Worm (Caenorhabditis elegans) whole organism, L2 larva: ENCODE data around the gene C07B5.2.

Source experiments
- C34F6.9 ChIP-seq: fragments of 150-350 bp; optimal IDR thresholded peaks from 2 replicates; lab custom pipeline; 2014; ENCODE audit warnings: missing biosample characterization, missing genetic modification characterization
- F13H6.1 ChIP-seq: sonication (generic microtip); optimal IDR thresholded peaks from 2 replicates; lab custom pipeline; 2016; ENCODE audit warnings: missing genetic modification characterization, missing compliant biosample characterization
- Y55F3AM.14 ChIP-seq: fragments of 200-800 bp; sonication (Bioruptor generic); optimal IDR thresholded peaks from 2 replicates; lab custom pipeline; 2018; ENCODE audit warnings: mild to moderate bottlenecking, missing genetic modification characterization, missing compliant biosample characterization
- ZK546.5 ChIP-seq: sonication (generic microtip); optimal IDR thresholded peaks from 2 replicates; lab custom pipeline; 2017; ENCODE audit warnings: missing biosample characterization, missing genetic modification characterization
- aly-2 ChIP-seq: fragments of 150-350 bp; optimal IDR thresholded peaks from 2 replicates; lab custom pipeline; 2014; ENCODE audit warnings: missing biosample characterization, missing genetic modification characterization
- ama-1 ChIP-seq: fragments of 150-350 bp; optimal IDR thresholded peaks from 2 replicates; lab custom pipeline; 2018; ENCODE audit warnings: inconsistent platforms
- blmp-1 ChIP-seq: sonication (generic microtip); optimal IDR thresholded peaks from 2 replicates; lab custom pipeline; 2017; ENCODE audit warnings: missing genetic modification characterization, mild to moderate bottlenecking, missing compliant biosample characterization, antibody characterized with exemption, moderate library complexity; ENCODE audit not compliant: insufficient read depth
- ceh-82 ChIP-seq: fragments of 150-350 bp; optimal IDR thresholded peaks from 2 replicates; lab custom pipeline; 2014; ENCODE audit warnings: missing biosample characterization, missing genetic modification characterization
- crh-2 ChIP-seq: sonication (generic microtip); optimal IDR thresholded peaks from 2 replicates; lab custom pipeline; 2017; ENCODE audit warnings: missing biosample characterization, missing genetic modification characterization
- egl-27 ChIP-seq: sonication (generic microtip); optimal IDR thresholded peaks from 3 replicates; lab custom pipeline; 2017; ENCODE audit warnings: missing biosample characterization, missing genetic modification reagents, missing genetic modification characterization
- elt-1 ChIP-seq: fragments of 150-350 bp; optimal IDR thresholded peaks from 2 replicates; lab custom pipeline; 2014; ENCODE audit warnings: missing biosample characterization, missing genetic modification characterization
- fos-1 ChIP-seq: fragments of 150-350 bp; optimal IDR thresholded peaks from 2 replicates; lab custom pipeline; 2014; ENCODE audit warnings: missing biosample characterization, missing genetic modification characterization
- gmeb-1 ChIP-seq: fragments of 150-350 bp; optimal IDR thresholded peaks from 2 replicates; lab custom pipeline; 2014; ENCODE audit warnings: missing biosample characterization, missing genetic modification characterization
- lin-11 ChIP-seq: fragments of 150-350 bp; sonication (generic microtip); optimal IDR thresholded peaks from 2 replicates; lab custom pipeline; 2014; ENCODE audit warnings: missing biosample characterization, missing genetic modification characterization, inconsistent platforms, mixed read lengths
- lin-13 ChIP-seq: fragments of 150-350 bp; optimal IDR thresholded peaks from 2 replicates; lab custom pipeline; 2014; ENCODE audit warnings: missing biosample characterization, missing genetic modification reagents, missing genetic modification characterization
- lin-39 ChIP-seq: fragments of 150-350 bp; optimal IDR thresholded peaks from 2 replicates; lab custom pipeline; 2014; ENCODE audit warnings: missing biosample characterization, missing genetic modification reagents, missing genetic modification characterization
- lsy-2 ChIP-seq, 2 experiments: fragments of 150-350 bp in 1 of 2; sonication (generic microtip) in 1 of 2; optimal IDR thresholded peaks; 2 replicates each; lab custom pipeline; 2014 to 2017; ENCODE audit warnings: missing biosample characterization in 2 of 2, missing genetic modification characterization in 2 of 2
- mab-5 ChIP-seq: fragments of 150-350 bp; optimal IDR thresholded peaks from 2 replicates; lab custom pipeline; 2014; ENCODE audit warnings: missing biosample characterization, missing genetic modification characterization
- mbf-1 ChIP-seq: sonication (generic microtip); optimal IDR thresholded peaks from 2 replicates; lab custom pipeline; 2017; ENCODE audit warnings: missing biosample characterization, missing genetic modification characterization
- mdl-1 ChIP-seq, 2 experiments: fragments of 150-350 bp in 1 of 2; sonication (generic microtip) in 1 of 2; optimal IDR thresholded peaks; 2 replicates each; lab custom pipeline; 2017; ENCODE audit warnings: missing biosample characterization in 2 of 2, missing genetic modification characterization in 2 of 2
- nhr-12 ChIP-seq: fragments of 150-350 bp; optimal IDR thresholded peaks from 2 replicates; lab custom pipeline; 2014; ENCODE audit warnings: missing biosample characterization, missing genetic modification characterization
- nhr-129 ChIP-seq: fragments of 150-350 bp; optimal IDR thresholded peaks from 2 replicates; lab custom pipeline; 2014; ENCODE audit warnings: missing biosample characterization, missing genetic modification characterization
- nhr-21 ChIP-seq: fragments of 150-350 bp; optimal IDR thresholded peaks from 2 replicates; lab custom pipeline; 2014; ENCODE audit warnings: missing biosample characterization, missing genetic modification characterization
- nhr-237 ChIP-seq: fragments of 150-350 bp; optimal IDR thresholded peaks from 2 replicates; lab custom pipeline; 2014; ENCODE audit warnings: missing biosample characterization, missing genetic modification characterization
- nhr-25 ChIP-seq: fragments of 150-350 bp; sonication (generic microtip); optimal IDR thresholded peaks from 3 replicates; lab custom pipeline; 2014; ENCODE audit warnings: missing biosample characterization, missing genetic modification characterization
- nhr-6 ChIP-seq: fragments of 150-350 bp; optimal IDR thresholded peaks from 2 replicates; lab custom pipeline; 2014; ENCODE audit warnings: missing biosample characterization, missing genetic modification characterization
- nhr-77 ChIP-seq: fragments of 150-350 bp; optimal IDR thresholded peaks from 2 replicates; lab custom pipeline; 2014; ENCODE audit warnings: missing biosample characterization, missing genetic modification characterization
- peb-1 ChIP-seq: fragments of 150-350 bp; optimal IDR thresholded peaks from 2 replicates; lab custom pipeline; 2014; ENCODE audit warnings: missing biosample characterization, missing genetic modification characterization
- skn-1 ChIP-seq: sonication (generic microtip); optimal IDR thresholded peaks from 2 replicates; lab custom pipeline; 2017; ENCODE audit warnings: missing biosample characterization, missing genetic modification characterization
- sma-3 ChIP-seq: sonication (generic microtip); optimal IDR thresholded peaks from 2 replicates; lab custom pipeline; 2016; ENCODE audit warnings: missing genetic modification reagents, missing genetic modification characterization, missing compliant biosample characterization
- sma-9 ChIP-seq, 2 experiments: fragments of 150-350 bp in 1 of 2; sonication (generic microtip) in 1 of 2; optimal IDR thresholded peaks; 2 replicates each; lab custom pipeline; 2014 to 2016; ENCODE audit warnings: missing genetic modification characterization in 2 of 2, mild to moderate bottlenecking in 1 of 2, missing biosample characterization in 1 of 2, missing compliant biosample characterization in 1 of 2, missing genetic modification reagents in 1 of 2, moderate library complexity in 1 of 2
- unc-55 ChIP-seq: fragments of 150-350 bp; sonication (generic microtip); optimal IDR thresholded peaks from 3 replicates; lab custom pipeline; 2014; ENCODE audit warnings: missing biosample characterization, missing genetic modification reagents, missing genetic modification characterization
- unc-62 ChIP-seq: fragments of 150-350 bp; optimal IDR thresholded peaks from 2 replicates; lab custom pipeline; 2014; ENCODE audit warnings: missing biosample characterization, missing genetic modification reagents, missing genetic modification characterization

The C07B5.2 gene

ce11 chrX:9543352-9543751 lies 26.3 kb upstream of the C07B5.2 start, which contains the start of gene F49E2.5:
TSS of gene F49E2.5 (plus strand) at chrX:9543652.
- TF ChIP-seq C34F6.9 (tag; lab: Kevin White, UChicago) (no peak), F13H6.1 (peak; percentile 5)

DNA sequence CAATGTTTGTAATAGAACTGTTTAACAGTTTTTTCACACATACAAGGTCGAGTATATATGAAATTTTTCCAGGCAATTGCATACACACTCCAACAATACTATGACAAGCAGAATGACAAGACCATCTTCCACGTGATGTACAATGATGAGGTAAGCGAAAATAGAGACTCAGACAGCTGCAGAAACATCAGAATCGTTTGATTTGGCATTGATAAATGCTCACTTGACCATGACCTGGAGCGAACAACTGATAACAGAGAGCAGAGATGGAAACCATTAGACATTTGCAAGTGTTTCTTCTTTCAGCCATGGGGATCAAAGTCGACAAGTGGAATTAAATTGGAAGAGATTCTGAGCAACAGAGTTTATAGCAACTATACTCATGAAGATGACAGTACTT lies 23.5 kb upstream of the C07B5.2 start:
- TF ChIP-seq Y55F3AM.14 (GFP tag; lab: Kevin White, UChicago) (no peak), egl-27 (tag; lab: Kevin White, UChicago) (no peak), mbf-1 (tag; lab: Kevin White, UChicago) (no peak), F13H6.1 (peak; percentile 61), ZK546.5 (tag; lab: Kevin White, UChicago) (no peak), fos-1 (peak; percentile 94), sma-9 (GFP tag; optimal IDR thresholded peaks at IDR 0.05; lab: Kevin White, UChicago) (peak; percentile 90), sma-9 (tag; optimal IDR thresholded peaks at IDR 0.05; lab: Kevin White, UChicago) (no peak), elt-1 (tag; lab: Kevin White, UChicago) (no peak), nhr-129 (tag; lab: Kevin White, UChicago) (peak; percentile 51), blmp-1 (no peak), unc-62 (GFP tag; lab: Kevin White, UChicago) (no peak), gmeb-1 (peak; percentile 18), nhr-21 (tag; lab: Kevin White, UChicago) (no peak), crh-2 (tag; lab: Kevin White, UChicago) (peak; percentile 79), nhr-12 (no peak), mab-5 (no peak), mdl-1 (tag; optimal IDR thresholded peaks at IDR 0.05; lab: Kevin White, UChicago) (peak in 1 of 2 experiments; percentile 44), sma-3 (GFP tag; lab: Kevin White, UChicago) (peak; percentile 49)

ce11 chrX:9539294-9540030 lies 22.5 kb upstream of the C07B5.2 start, which contains the start of gene nuc-1:
TSS of gene nuc-1 (plus strand) at chrX:9539905.
- peak; percentile 69 for TF ChIP-seq fos-1
- TF ChIP-seq sma-3 (GFP tag; lab: Kevin White, UChicago), result no peak
- no peak for TF ChIP-seq peb-1 (tag; lab: Kevin White, UChicago)
- no peak for TF ChIP-seq lsy-2 (tag; optimal IDR thresholded peaks at IDR 0.05; lab: Kevin White, UChicago)
- TF ChIP-seq nhr-12, result no peak

DNA sequence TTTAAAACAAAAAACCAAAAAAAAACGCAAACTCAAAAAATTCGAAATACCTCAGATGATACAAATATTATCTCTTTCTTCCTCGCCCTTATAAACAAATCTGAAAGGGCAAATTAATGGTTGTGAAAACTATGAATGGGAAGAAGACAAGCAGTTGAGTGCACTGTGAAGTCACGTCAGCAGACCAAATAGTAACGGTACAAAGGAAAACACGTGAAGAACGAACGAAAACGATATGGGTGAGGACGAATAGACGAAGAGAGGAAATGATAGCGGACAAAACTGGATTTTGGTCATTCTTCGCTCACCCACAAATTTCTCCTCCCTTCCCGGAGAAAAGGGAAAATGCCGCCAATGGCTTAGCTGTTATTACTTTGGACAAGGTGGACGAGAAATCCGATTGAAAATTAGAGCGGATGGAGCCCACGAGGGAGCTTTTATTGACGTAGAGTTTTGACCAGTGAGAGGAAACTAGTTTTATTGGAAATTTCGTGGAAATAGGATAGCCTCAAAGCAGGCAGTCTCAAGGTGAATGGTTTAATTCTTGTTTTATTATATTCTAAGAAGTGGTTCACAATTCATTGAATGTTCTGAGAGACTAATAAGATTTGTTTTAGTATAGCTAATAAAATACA lies 20.6 kb upstream of the C07B5.2 start:
- TF ChIP-seq ceh-82 (no peak), nhr-129 (tag; lab: Kevin White, UChicago) (peak; percentile 54), nhr-21 (tag; lab: Kevin White, UChicago) (peak; percentile 31), ZK546.5 (tag; lab: Kevin White, UChicago) (no peak), sma-9 (GFP tag; optimal IDR thresholded peaks at IDR 0.05; lab: Kevin White, UChicago) (peak; percentile 67), sma-9 (tag; optimal IDR thresholded peaks at IDR 0.05; lab: Kevin White, UChicago) (no peak), crh-2 (tag; lab: Kevin White, UChicago) (peak; percentile 62), blmp-1 (peak; percentile 84), nhr-25 (tag; lab: Kevin White, UChicago) (peak; percentile 73), gmeb-1 (no peak), F13H6.1 (no peak), nhr-237 (tag; lab: Kevin White, UChicago) (no peak), nhr-77 (tag; lab: Kevin White, UChicago) (no peak), lin-11 (tag; lab: Kevin White, UChicago) (no peak), Y55F3AM.14 (GFP tag; lab: Kevin White, UChicago) (no peak), sma-3 (GFP tag; lab: Kevin White, UChicago) (peak; percentile 30), skn-1 (tag; lab: Kevin White, UChicago) (no peak), nhr-6 (no peak), unc-55 (GFP tag; lab: Kevin White, UChicago) (no peak), aly-2 (no peak), lin-39 (tag; lab: Kevin White, UChicago) (no peak), lin-13 (GFP tag; lab: Kevin White, UChicago) (no peak), mab-5 (no peak), unc-62 (GFP tag; lab: Kevin White, UChicago) (no peak), ama-1 (lab: Kevin White, UChicago) (no peak), C34F6.9 (tag; lab: Kevin White, UChicago) (no peak)
